Comparison of ENCODE assay signal across 5 fruit fly cellular contexts in genomic region chrX:15795951-15796443, dm6.
A peak's percentile ranks its signal among the peaks of the same experiment; 100 is the strongest.
TF ChIP-seq lines count a peak whose summit lies in the region.
"Not testable (repeated sequence)": the region's sequence is repeated elsewhere in the genome, so short reads cannot be mapped to it uniquely, and the experiment has no call there.

Gene sordd1, minus strand, starts transcription at chrX:15796028.

- not testable (repeated sequence) for TF ChIP-seq CTCF in whole organism, embryonic (GFP tag; optimal IDR thresholded peaks at IDR 0.05; lab: Kevin White, UChicago)

TF ChIP-seq in whole organism, adult, 20 proteins besides CTCF, POLR2A, EP300 and RAD21:
- TF ChIP-seq toe (GFP tag; optimal IDR thresholded peaks at IDR 0.05; lab: Kevin White, UChicago) = peak; percentile 34
TF ChIP-seq in whole organism, adult: peak in this region for 1; not testable (repeated sequence) for 19.

TF ChIP-seq in whole organism, embryonic, 481 proteins besides CTCF, POLR2A, EP300 and RAD21 (continues in another document):
- peak; percentile 63 for TF ChIP-seq CG2116 (GFP tag; optimal IDR thresholded peaks at IDR 0.05; lab: Kevin White, UChicago)
- peak; percentile 93 for TF ChIP-seq knrl (GFP tag; IDR thresholded peaks at IDR 0.05; lab: Robert Waterston, UW; ENCODE audit: partially characterized antibody)
- TF ChIP-seq hb (GFP tag; IDR thresholded peaks at IDR 0.05; lab: Robert Waterston, UW; ENCODE audit: partially characterized antibody) = peak; percentile 82
- peak; percentile 97 for TF ChIP-seq CG6791 (GFP tag; IDR thresholded peaks at IDR 0.05; lab: Robert Waterston, UW; ENCODE audit: partially characterized antibody)
- peak; percentile 82 for TF ChIP-seq Doc3 (GFP tag; IDR thresholded peaks at IDR 0.05; lab: Robert Waterston, UW; ENCODE audit: partially characterized antibody)
- peak; percentile 81 for TF ChIP-seq CG2129 (GFP tag; IDR thresholded peaks at IDR 0.05; lab: Robert Waterston, UW; ENCODE audit: partially characterized antibody)
- TF ChIP-seq CG42726 (GFP tag; IDR thresholded peaks at IDR 0.05; lab: Robert Waterston, UW; ENCODE audit: partially characterized antibody) = peak; percentile 87
- 0 out of 2 replicates have a peak, but pooled peaks have one; percentile 23 for TF ChIP-seq Ptx1 (GFP tag; IDR thresholded peaks at IDR 0.05; lab: Robert Waterston, UW)
- peak; percentile 35; the same call in 1 of the 2 replicates for TF ChIP-seq CG3847 (GFP tag; IDR thresholded peaks at IDR 0.05; lab: Robert Waterston, UW)
- TF ChIP-seq CG7357 (GFP tag; IDR thresholded peaks at IDR 0.05; lab: Robert Waterston, UW) = peak; percentile 96
- TF ChIP-seq CG1024 (GFP tag; IDR thresholded peaks at IDR 0.05; lab: Robert Waterston, UW) = peak; percentile 78
- peak; percentile 92 for TF ChIP-seq HLH4C (GFP tag; IDR thresholded peaks at IDR 0.05; lab: Robert Waterston, UW; ENCODE audit: partially characterized antibody)
- TF ChIP-seq Hr78 (GFP tag; optimal IDR thresholded peaks at IDR 0.05; lab: Kevin White, UChicago) = peak in 1 of 2 experiments; percentile 58
- TF ChIP-seq sens (GFP tag; lab: Kevin White, UChicago) = peak; percentile 31
- peak; percentile 98 for TF ChIP-seq ssp (GFP tag; IDR thresholded peaks at IDR 0.05; lab: Robert Waterston, UW)
- TF ChIP-seq Rfx (GFP tag; IDR thresholded peaks at IDR 0.05; lab: Robert Waterston, UW) = 0 out of 2 replicates have a peak, but pooled peaks have one; percentile 27
- peak; percentile 86 for TF ChIP-seq tna (GFP tag; IDR thresholded peaks at IDR 0.05; lab: Robert Waterston, UW; ENCODE audit: partially characterized antibody)
- TF ChIP-seq CG11456 (GFP tag; IDR thresholded peaks at IDR 0.05; lab: Robert Waterston, UW) = peak; percentile 51; the same call in 1 of the 3 replicates

TF ChIP-seq in whole organism, prepupa, 60 proteins besides CTCF, POLR2A, EP300 and RAD21:
- peak; percentile 16 for TF ChIP-seq Eip78C (GFP tag; lab: Kevin White, UChicago)

TF ChIP-seq in whole organism, pupa, 21 proteins besides CTCF, POLR2A, EP300 and RAD21:
- TF ChIP-seq CG12605 (GFP tag; IDR thresholded peaks at IDR 0.05; lab: Robert Waterston, UW) (0 out of 2 replicates have a peak, but pooled peaks have one; percentile 6), Ets98B (GFP tag; IDR thresholded peaks at IDR 0.05; lab: Robert Waterston, UW) (0 out of 2 replicates have a peak, but pooled peaks have one; percentile 14), CG4496 (GFP tag; IDR thresholded peaks at IDR 0.05; lab: Robert Waterston, UW) (peak; percentile 55; the same call in 2 of the 3 replicates), CG32121 (GFP tag; IDR thresholded peaks at IDR 0.05; lab: Robert Waterston, UW) (0 out of 2 replicates have a peak, but pooled peaks have one; percentile 15)

TF ChIP-seq in whole organism, wandering third instar larva, 38 proteins besides CTCF, POLR2A, EP300 and RAD21:
- peak; percentile 66 for TF ChIP-seq N (GFP tag; optimal IDR thresholded peaks at IDR 0.05; lab: Kevin White, UChicago)
